Fruit fly (Drosophila melanogaster) whole organism, prepupa: ENCODE data around the gene CG13771.

ENCODE experiments used
- CG10669 ChIP-seq: fragments of 200-800 bp; sonication (Bioruptor generic); optimal IDR thresholded peaks from 3 replicates; lab custom pipeline; 2018; ENCODE audit warnings: missing biosample characterization, mild to moderate bottlenecking, missing genetic modification characterization, moderate library complexity
- Eip93F ChIP-seq: fragments of 200-800 bp; sonication (Bioruptor generic); optimal IDR thresholded peaks from 2 replicates; lab custom pipeline; 2016; ENCODE audit warnings: missing biosample characterization, mild to moderate bottlenecking, missing genetic modification characterization
- fkh ChIP-seq: fragments of 200-800 bp; sonication (Bioruptor generic); optimal IDR thresholded peaks from 3 replicates; lab custom pipeline; 2017; ENCODE audit warnings: missing biosample characterization, mild to moderate bottlenecking, missing genetic modification characterization, moderate library complexity

DNA sequence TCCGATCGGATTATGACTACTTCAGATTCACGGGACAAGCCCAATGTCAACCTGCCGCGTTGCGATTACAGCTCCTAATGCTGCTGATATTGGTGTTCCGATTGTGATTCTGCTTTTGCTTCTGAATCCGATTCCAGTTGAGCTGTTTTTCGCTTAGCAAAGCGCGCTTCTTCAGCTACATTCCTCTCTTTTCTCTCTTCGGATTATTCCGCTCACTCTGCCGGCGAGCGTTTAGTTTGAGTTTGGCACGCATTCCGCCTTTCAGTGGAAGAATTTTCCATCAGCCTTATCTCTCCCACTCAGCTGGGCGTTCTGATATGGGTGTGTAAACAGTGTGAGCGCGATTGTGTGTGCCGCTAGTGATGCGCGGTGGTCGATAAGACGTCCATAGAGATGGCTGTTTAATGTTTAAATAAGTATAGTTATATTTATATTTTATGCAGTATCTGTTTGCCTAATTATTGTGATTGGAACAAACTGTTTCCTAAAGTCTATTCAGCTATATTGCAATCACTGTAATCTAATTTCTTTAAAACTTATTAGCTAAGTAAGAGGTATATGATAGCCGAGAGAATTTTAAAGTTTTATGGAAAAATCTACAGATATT is 4.4 kb upstream of the CG13771 start, which contains the start of gene Galt:
- no peak for TF ChIP-seq CG10669 (GFP tag; lab: Kevin White, UChicago)
- peak; percentile 98 for TF ChIP-seq fkh (GFP tag; lab: Kevin White, UChicago)
- no peak for TF ChIP-seq Eip93F
